Fruit fly (Drosophila melanogaster): ENCODE data around the gene CG17380.

DNA sequence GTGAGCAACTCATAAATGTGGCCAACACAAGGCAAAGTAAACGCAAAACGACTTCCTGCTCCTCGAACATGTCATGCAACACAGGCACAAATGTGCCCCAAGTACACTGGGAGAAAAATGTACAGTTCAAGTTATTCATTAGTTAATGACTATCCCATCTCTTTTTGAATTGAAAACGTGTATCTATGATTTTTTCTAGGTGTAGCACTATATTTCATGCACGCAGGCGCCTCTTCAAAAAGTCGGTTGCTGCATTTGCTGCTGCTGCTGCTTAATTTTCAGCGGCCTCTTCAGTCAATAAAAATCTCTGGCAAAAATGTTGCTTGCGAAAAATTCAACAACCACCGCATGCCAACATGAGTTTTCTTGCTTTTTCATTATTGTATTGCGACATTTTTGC, 36.0 kb downstream of the CG17380 start:
- TF ChIP-seq CG8478 (optimal IDR thresholded peaks at IDR 0.05) (no peak), CTCF (optimal IDR thresholded peaks at IDR 0.05) (no peak)
